Worm (Caenorhabditis elegans) whole organism, dauer: ENCODE measurements around the gene tsp-10.

Source experiments
- unc-62 ChIP-seq: sonication (generic microtip); optimal IDR thresholded peaks from 2 replicates; lab custom pipeline; 2017; ENCODE audit warnings: missing biosample characterization, missing genetic modification reagents, missing genetic modification characterization

Gene tsp-10

ce11 chrII:6710596-6710995, 7.8 kb upstream of the tsp-10 start:
- no peak for TF ChIP-seq unc-62 (GFP tag; lab: Kevin White, UChicago)

ce11 chrII:6712177-6712981, 6.0 kb upstream of the tsp-10 start, which contains the start of the genes dpy-10 and T14B4.19:
dpy-10 (minus strand) TSS chrII:6712227.
T14B4.19 (minus strand) TSS chrII:6712931.
- TF ChIP-seq unc-62 (GFP tag; lab: Kevin White, UChicago), result no peak

DNA sequence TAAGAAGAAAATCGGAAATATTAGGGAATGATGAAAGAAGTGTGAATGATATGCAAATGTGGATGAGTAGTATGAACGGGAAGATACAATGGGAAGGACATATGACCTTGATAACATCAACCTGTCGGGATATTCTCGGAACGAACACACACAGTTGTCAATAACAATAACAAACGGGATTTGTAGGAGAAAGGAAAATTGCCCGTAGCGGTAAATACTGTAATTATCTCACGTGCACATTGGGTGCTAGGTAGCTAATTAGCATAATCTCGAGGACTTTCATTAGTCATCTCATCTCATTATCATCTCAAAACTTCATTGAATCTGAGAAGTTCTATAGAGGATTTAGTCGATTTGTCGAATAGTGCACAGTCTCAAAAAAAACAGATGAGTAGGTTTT, 5.4 kb upstream of the tsp-10 start:
- no peak for TF ChIP-seq unc-62 (GFP tag; lab: Kevin White, UChicago)

ce11 chrII:6713832-6714342, 4.5 kb upstream of the tsp-10 start, which contains the start of gene dpy-2:
dpy-2 (plus strand) TSS chrII:6714292.
- no peak for TF ChIP-seq unc-62 (GFP tag; lab: Kevin White, UChicago)

ce11 chrII:6715853-6716252, 2.5 kb upstream of the tsp-10 start:
- TF ChIP-seq unc-62 (GFP tag; lab: Kevin White, UChicago), result no peak

ce11 chrII:6716638-6717037, 1.7 kb upstream of the tsp-10 start, which contains the start of the genes T14B4.5 and T14B4.20:
T14B4.5 (plus strand) TSS chrII:6716863.
T14B4.20 (plus strand) TSS chrII:6716901.
- TF ChIP-seq unc-62 (GFP tag; lab: Kevin White, UChicago), result no peak

- no peak for TF ChIP-seq unc-62 (GFP tag; lab: Kevin White, UChicago)
Measured at ce11 chrII:6721581-6721980, 3.2 kb downstream of the tsp-10 start.

DNA sequence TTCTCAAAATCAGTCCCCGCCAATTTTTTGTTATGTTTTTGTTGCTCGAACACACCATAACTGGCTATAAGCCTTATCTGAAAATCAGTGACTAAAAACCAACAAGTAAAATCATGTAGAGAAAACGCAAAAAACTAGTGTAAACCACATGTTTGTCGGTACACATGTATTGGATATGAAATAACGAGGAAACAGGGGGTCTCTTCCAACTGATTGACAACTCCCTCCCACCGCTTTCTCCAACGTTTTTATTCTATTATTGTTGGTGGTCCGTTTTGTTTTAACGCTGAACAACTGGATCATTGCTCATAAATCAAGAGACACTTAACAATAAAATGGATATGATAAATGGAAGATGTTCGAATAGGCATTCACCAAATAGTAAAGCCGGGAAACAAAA, 8.4 kb downstream of the tsp-10 start:
- no peak for TF ChIP-seq unc-62 (GFP tag; lab: Kevin White, UChicago)

DNA sequence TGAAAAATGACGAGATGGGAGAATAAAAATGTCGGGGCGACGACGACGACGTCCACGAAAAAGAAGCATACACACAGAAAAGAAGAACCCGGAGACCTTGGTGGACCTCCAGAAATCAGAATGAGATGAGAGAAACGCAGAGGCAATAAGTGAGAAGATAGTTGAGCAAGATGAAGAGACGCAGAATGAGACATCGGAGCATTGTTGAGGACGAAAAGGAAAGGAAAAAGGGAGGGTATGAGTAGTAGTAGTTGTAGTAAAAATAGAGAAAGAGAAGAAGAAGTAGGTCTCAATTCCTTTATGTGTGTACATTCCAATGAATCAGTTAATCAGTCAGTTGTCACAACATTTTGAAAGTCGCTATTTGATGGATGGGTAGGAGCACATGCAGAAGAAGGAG, 10.9 kb downstream of the tsp-10 start, which contains the start of gene T14B4.8:
Gene T14B4.8 (minus strand): TSS at position 60 of the 400 bp plus-strand sequence.
- no peak for TF ChIP-seq unc-62 (GFP tag; lab: Kevin White, UChicago)

ce11 chrII:6733718-6734117, 15.3 kb downstream of the tsp-10 start, which contains the start of gene T14B4.9:
T14B4.9 (minus strand) TSS chrII:6733818.
- no peak for TF ChIP-seq unc-62 (GFP tag; lab: Kevin White, UChicago)

- no peak for TF ChIP-seq unc-62 (GFP tag; lab: Kevin White, UChicago)
Measured at ce11 chrII:6734674-6735073, 16.3 kb downstream of the tsp-10 start, which contains the start of gene T14B4.3. T14B4.3 (plus strand) TSS chrII:6734937.

DNA sequence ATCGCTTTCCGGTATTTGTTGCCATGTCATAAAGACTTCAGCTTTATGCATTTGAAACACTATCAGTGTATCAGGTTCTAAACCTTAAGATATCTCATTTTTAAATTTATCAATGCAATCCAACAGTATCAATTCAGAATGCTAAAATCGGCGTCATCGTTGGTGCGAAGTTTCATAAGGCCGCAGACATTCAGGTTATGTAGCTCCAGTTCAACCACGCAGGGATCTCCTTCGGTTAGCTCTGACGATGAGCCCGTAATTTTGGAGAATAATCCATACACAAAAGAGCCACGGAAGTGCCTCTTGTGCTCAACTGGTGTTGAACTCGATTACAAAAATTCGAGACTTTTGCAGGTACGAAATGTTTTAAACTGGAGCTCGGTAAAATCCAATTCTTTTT, 17.7 kb downstream of the tsp-10 start, which contains the start of gene mrps-18.C:
Gene mrps-18.C (plus strand): TSS at position 138 of the 400 bp plus-strand sequence.
- no peak for TF ChIP-seq unc-62 (GFP tag; lab: Kevin White, UChicago)

DNA sequence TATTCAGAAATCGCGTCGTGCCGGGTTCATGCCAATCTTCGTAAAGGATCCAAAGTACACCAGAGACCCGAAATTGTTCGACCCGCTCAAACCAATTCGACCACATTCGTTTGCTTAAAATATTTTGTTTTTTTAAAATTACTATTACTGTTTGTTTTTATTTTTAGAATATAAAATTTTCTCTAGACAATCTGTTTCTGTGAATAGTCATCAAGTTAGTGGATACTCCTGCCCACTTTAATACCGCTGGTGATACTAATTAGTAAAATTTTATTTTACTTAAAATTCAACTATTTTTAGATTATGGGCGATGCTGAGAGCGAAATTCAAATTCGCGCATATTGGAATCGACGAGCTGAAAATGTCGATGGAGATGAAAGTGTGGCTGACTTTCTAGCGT, 18.2 kb downstream of the tsp-10 start, which contains the start of gene T14B4.1:
Gene T14B4.1 (plus strand): TSS at position 301 of the 400 bp plus-strand sequence.
- TF ChIP-seq unc-62 (GFP tag; lab: Kevin White, UChicago), result no peak

DNA sequence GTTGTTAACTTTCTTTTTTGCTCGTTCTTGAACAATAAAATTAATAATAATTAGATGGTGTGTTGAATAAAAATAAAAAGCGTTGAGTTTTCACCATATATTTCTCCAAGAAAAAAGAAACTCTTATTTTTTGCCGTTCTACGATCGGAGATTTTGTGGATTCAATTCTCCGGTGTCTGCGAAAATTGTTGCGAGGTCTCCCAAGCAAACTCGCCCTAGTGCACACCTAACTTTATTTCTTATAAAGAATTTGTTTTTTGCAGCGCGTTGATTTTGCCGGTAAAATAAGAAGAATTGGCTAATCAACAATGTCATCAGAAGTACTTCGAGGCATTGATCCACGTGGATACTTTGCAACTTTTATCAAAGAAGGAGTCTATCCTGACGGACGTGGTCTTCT, 23.0 kb downstream of the tsp-10 start, which contains the start of gene exos-8:
Gene exos-8 (plus strand): TSS at position 264 of the 400 bp plus-strand sequence.
- TF ChIP-seq unc-62 (GFP tag; lab: Kevin White, UChicago), result no peak

DNA sequence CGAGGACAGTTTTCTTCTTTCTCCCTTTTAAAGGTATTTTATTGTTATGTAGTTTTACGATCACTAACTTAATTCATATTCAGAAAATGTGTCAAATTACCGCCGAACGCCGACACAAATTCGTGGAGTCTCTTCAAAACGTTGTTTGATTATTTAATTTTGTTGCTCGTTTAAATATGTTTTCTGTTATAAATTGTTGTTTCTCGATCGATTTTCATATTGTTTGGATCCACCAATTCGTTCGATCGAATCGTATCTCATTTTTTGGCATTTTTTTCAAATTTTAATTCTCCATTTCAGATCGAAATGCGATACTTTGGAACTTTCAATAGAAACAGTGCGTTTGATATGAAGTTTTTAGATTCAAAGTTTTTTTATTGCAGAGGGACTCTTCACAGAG, 24.2 kb downstream of the tsp-10 start, which contains the start of gene F41G3.6:
Gene F41G3.6 (plus strand): TSS at position 301 of the 400 bp plus-strand sequence.
- no peak for TF ChIP-seq unc-62 (GFP tag; lab: Kevin White, UChicago)

- no peak for TF ChIP-seq unc-62 (GFP tag; lab: Kevin White, UChicago)
Measured at ce11 chrII:6744648-6745047, 26.3 kb downstream of the tsp-10 start, which contains the start of gene ins-15. ins-15 (minus strand) TSS chrII:6744748.
